Fruit fly (Drosophila melanogaster): ENCODE results near the gene inc.

inc gene

dm6 chrX:1476848-1477247, 6.4 kb upstream of the inc start, which contains the start of the genes Rab27 and mei-38 (continued):
- TF ChIP-seq CG11762 (GFP tag; optimal IDR thresholded peaks at IDR 0.05; ENCODE audit: insufficient read depth) (no peak), CG32006 (GFP tag; optimal IDR thresholded peaks at IDR 0.05) (no peak), topi (GFP tag; optimal IDR thresholded peaks at IDR 0.05) (peak; percentile 24)

- TF ChIP-seq eg (GFP tag; IDR thresholded peaks at IDR 0.05), result peak; percentile 36; the same call in 1 of the 3 replicates
- no peak for TF ChIP-seq CG16779 (tag; optimal IDR thresholded peaks at IDR 0.05)
- TF ChIP-seq dsx (GFP tag; optimal IDR thresholded peaks at IDR 0.05; ENCODE audit: poor library complexity, severe bottlenecking), result no peak
- peak; percentile 17 for TF ChIP-seq CG11902 (GFP tag; optimal IDR thresholded peaks at IDR 0.05)
- TF ChIP-seq fd85E (GFP tag; optimal IDR thresholded peaks at IDR 0.05), result no peak
- no peak for TF ChIP-seq svp (GFP tag)
- peak; percentile 34 for TF ChIP-seq CG32006 (GFP tag; optimal IDR thresholded peaks at IDR 0.05)
- no peak for TF ChIP-seq CG4318 (GFP tag; optimal IDR thresholded peaks at IDR 0.05)
- no peak for TF ChIP-seq fd59A (GFP tag; optimal IDR thresholded peaks at IDR 0.05)
- peak in 1 of 2 experiments; percentile 15 for TF ChIP-seq ss (GFP tag; optimal IDR thresholded peaks at IDR 0.05)
- TF ChIP-seq CG8319 (GFP tag; optimal IDR thresholded peaks at IDR 0.05), result no peak
- TF ChIP-seq Blimp-1 (GFP tag; optimal IDR thresholded peaks at IDR 0.05), result no peak
- TF ChIP-seq OdsH (GFP tag; optimal IDR thresholded peaks at IDR 0.05), result peak; percentile 48
- TF ChIP-seq Smox (GFP tag; optimal IDR thresholded peaks at IDR 0.05), result peak; percentile 32
- peak; percentile 30 for TF ChIP-seq lz (GFP tag; optimal IDR thresholded peaks at IDR 0.05)
- no peak for TF ChIP-seq CG1621 (tag; optimal IDR thresholded peaks at IDR 0.05)
- no peak for TF ChIP-seq pdm3 (GFP tag; optimal IDR thresholded peaks at IDR 0.05)
- TF ChIP-seq Hr39 (GFP tag; optimal IDR thresholded peaks at IDR 0.05), result peak; percentile 57
- TF ChIP-seq CG3919 (GFP tag; optimal IDR thresholded peaks at IDR 0.05), result peak; percentile 11
- TF ChIP-seq CG6792 (GFP tag; optimal IDR thresholded peaks at IDR 0.05), result peak; percentile 13
- peak; percentile 7 for TF ChIP-seq CG34406 (GFP tag; optimal IDR thresholded peaks at IDR 0.05)
- TF ChIP-seq net (GFP tag; optimal IDR thresholded peaks at IDR 0.05), result peak; percentile 18
- TF ChIP-seq dac (GFP tag; optimal IDR thresholded peaks at IDR 0.05), result peak; percentile 2
- no peak for TF ChIP-seq CG6854 (GFP tag; optimal IDR thresholded peaks at IDR 0.05)
- TF ChIP-seq cyc (GFP tag; optimal IDR thresholded peaks at IDR 0.05), result peak; percentile 24
- TF ChIP-seq fkh (GFP tag; optimal IDR thresholded peaks at IDR 0.05), result peak; percentile 46
- TF ChIP-seq Hr38 (GFP tag; optimal IDR thresholded peaks at IDR 0.05), result no peak
- TF ChIP-seq spab (GFP tag; optimal IDR thresholded peaks at IDR 0.05), result no peak
- no peak for TF ChIP-seq salr (GFP tag; optimal IDR thresholded peaks at IDR 0.05)
- peak; percentile 44 for TF ChIP-seq acj6 (GFP tag; optimal IDR thresholded peaks at IDR 0.05)
- TF ChIP-seq Eip75B (GFP tag; optimal IDR thresholded peaks at IDR 0.05), result peak; percentile 25
- peak; percentile 22 for TF ChIP-seq CG3032 (tag; optimal IDR thresholded peaks at IDR 0.05)
- TF ChIP-seq CG6276 (GFP tag; optimal IDR thresholded peaks at IDR 0.05), result no peak
- TF ChIP-seq CG8119 (GFP tag; IDR thresholded peaks at IDR 0.05), result no peak
- TF ChIP-seq CG15336 (GFP tag; IDR thresholded peaks at IDR 0.05), result 0 out of 2 replicates have a peak, but pooled peaks have one; percentile 16
- no peak for TF ChIP-seq CG8632 (GFP tag; optimal IDR thresholded peaks at IDR 0.05)
- TF ChIP-seq esn (GFP tag; optimal IDR thresholded peaks at IDR 0.05), result peak; percentile 36
- TF ChIP-seq Hr4 (GFP tag; optimal IDR thresholded peaks at IDR 0.05), result no peak
- TF ChIP-seq Eip78C (GFP tag), result peak; percentile 70
- TF ChIP-seq Sox15 (GFP tag; optimal IDR thresholded peaks at IDR 0.05), result no peak
- peak; percentile 44 for TF ChIP-seq topi (GFP tag; optimal IDR thresholded peaks at IDR 0.05)
- TF ChIP-seq CG11762 (GFP tag; optimal IDR thresholded peaks at IDR 0.05; ENCODE audit: insufficient read depth), result no peak
- TF ChIP-seq Gug (GFP tag; IDR thresholded peaks at IDR 0.05), result no peak
- no peak for TF ChIP-seq vri (GFP tag; optimal IDR thresholded peaks at IDR 0.05)
- peak; percentile 32 for TF ChIP-seq Ets21C (GFP tag; optimal IDR thresholded peaks at IDR 0.05)
- no peak for TF ChIP-seq CG7368 (GFP tag; optimal IDR thresholded peaks at IDR 0.05)
- peak; percentile 28 for TF ChIP-seq achi (GFP tag; optimal IDR thresholded peaks at IDR 0.05)
- TF ChIP-seq CG9139 (GFP tag; optimal IDR thresholded peaks at IDR 0.05), result no peak
Observed at dm6 chrX:1478276-1479122, 4.8 kb upstream of the inc start, which contains the start of gene rush. rush (plus strand) TSS chrX:1478552.

All from whole organism, prepupa.